Fruit fly (Drosophila melanogaster) whole organism, embryonic: ENCODE data around the gene CG33511.

Experiments used
- CG10462 ChIP-seq: fragments of 200-800 bp; sonication (Bioruptor generic); optimal IDR thresholded peaks from 2 replicates; lab custom pipeline; 2016; ENCODE audit warnings: missing biosample characterization, missing genetic modification characterization
- CG10543 ChIP-seq: fragments of 200-800 bp; sonication (Bioruptor generic); optimal IDR thresholded peaks from 3 replicates; lab custom pipeline; 2017; ENCODE audit warnings: missing biosample characterization, mild to moderate bottlenecking, missing genetic modification characterization, moderate library complexity
- CG10959 ChIP-seq: fragments of 200-800 bp; sonication (Bioruptor generic); IDR thresholded peaks from 2 replicates; pipeline ENCODE4 v1.3.6; 2022; ENCODE audit warnings: missing biosample characterization, missing genetic modification characterization
- CG12659 ChIP-seq: fragments of 200-800 bp; sonication (Bioruptor generic); optimal IDR thresholded peaks from 3 replicates; lab custom pipeline; 2017; ENCODE audit warnings: mild to moderate bottlenecking, missing biosample characterization, missing genetic modification reagents, missing genetic modification characterization
- CG12769 ChIP-seq: fragments of 200-800 bp; sonication (Bioruptor generic); optimal IDR thresholded peaks from 2 replicates; lab custom pipeline; 2019; ENCODE audit warnings: missing biosample characterization, mild to moderate bottlenecking, missing genetic modification characterization, moderate library complexity
- CG14441 ChIP-seq: fragments of 200-800 bp; sonication (Bioruptor generic); IDR thresholded peaks from 2 replicates; pipeline ENCODE4 v1.3.6; 2022; ENCODE audit warnings: missing biosample characterization, missing genetic modification characterization
- CG1529 ChIP-seq: fragments of 200-800 bp; sonication (Bioruptor generic); optimal IDR thresholded peaks from 3 replicates; lab custom pipeline; 2018; ENCODE audit warnings: missing biosample characterization, missing genetic modification characterization
- CG15479 ChIP-seq: fragments of 200-800 bp; sonication (Bioruptor generic); optimal IDR thresholded peaks from 3 replicates; lab custom pipeline; 2019; ENCODE audit warnings: missing biosample characterization, mild to moderate bottlenecking, missing genetic modification characterization, moderate library complexity
- CG3407 ChIP-seq: fragments of 200-800 bp; sonication (Bioruptor generic); optimal IDR thresholded peaks from 2 replicates; lab custom pipeline; 2018; ENCODE audit warnings: missing biosample characterization, mild to moderate bottlenecking, missing genetic modification characterization
- CG34224 ChIP-seq: fragments of 200-800 bp; sonication (Bioruptor generic); IDR thresholded peaks from 3 replicates; pipeline ENCODE4 v1.3.6; 2022; ENCODE audit warnings: missing biosample characterization, missing genetic modification characterization; ENCODE audit not compliant: partially characterized antibody
- CG3847 ChIP-seq: fragments of 200-800 bp; sonication (Bioruptor generic); IDR thresholded peaks from 2 replicates; pipeline ENCODE4 v1.3.6; 2022; ENCODE audit warnings: missing biosample characterization, missing genetic modification characterization
- CG4854 ChIP-seq: fragments of 200-800 bp; sonication (Bioruptor generic); optimal IDR thresholded peaks from 2 replicates; lab custom pipeline; 2016; ENCODE audit warnings: missing biosample characterization, missing genetic modification characterization, inconsistent platforms
- CG6254 ChIP-seq: fragments of 200-800 bp; sonication (Bioruptor generic); optimal IDR thresholded peaks from 3 replicates; lab custom pipeline; 2017; ENCODE audit warnings: mild to moderate bottlenecking, missing biosample characterization, missing genetic modification reagents, missing genetic modification characterization
- CG6654 ChIP-seq: fragments of 200-800 bp; sonication (Bioruptor generic); optimal IDR thresholded peaks from 2 replicates; lab custom pipeline; 2017; ENCODE audit warnings: missing biosample characterization, mild to moderate bottlenecking, missing genetic modification characterization
- CG7271 ChIP-seq: fragments of 200-800 bp; sonication (Bioruptor generic); optimal IDR thresholded peaks from 2 replicates; lab custom pipeline; 2018; ENCODE audit warnings: missing biosample characterization, mild to moderate bottlenecking, missing genetic modification characterization, moderate library complexity
- CG7556 ChIP-seq: fragments of 200-800 bp; sonication (Bioruptor generic); optimal IDR thresholded peaks from 2 replicates; lab custom pipeline; 2017; ENCODE audit warnings: missing biosample characterization, mild to moderate bottlenecking, missing genetic modification characterization
- CG7745 ChIP-seq: fragments of 200-800 bp; sonication (Bioruptor generic); optimal IDR thresholded peaks from 2 replicates; lab custom pipeline; 2018; ENCODE audit warnings: missing biosample characterization, mild to moderate bottlenecking, missing genetic modification characterization, moderate library complexity
- CoRest ChIP-seq: fragments of 200-800 bp; sonication (Bioruptor generic); optimal IDR thresholded peaks from 3 replicates; lab custom pipeline; 2018; ENCODE audit warnings: missing biosample characterization, mild to moderate bottlenecking, missing genetic modification characterization, moderate library complexity
- CrebB ChIP-seq: fragments of 200-800 bp; sonication (Bioruptor generic); optimal IDR thresholded peaks from 3 replicates; lab custom pipeline; 2018; ENCODE audit warnings: missing biosample characterization, mild to moderate bottlenecking, missing genetic modification characterization
- Deaf1 ChIP-seq: fragments of 200-800 bp; optimal IDR thresholded peaks from 3 replicates; lab custom pipeline; 2019; ENCODE audit warnings: missing biosample characterization, mild to moderate bottlenecking, missing genetic modification characterization, moderate library complexity
- Dek ChIP-seq: fragments of 200-800 bp; sonication (Bioruptor generic); optimal IDR thresholded peaks from 3 replicates; lab custom pipeline; 2019; ENCODE audit warnings: missing biosample characterization, mild to moderate bottlenecking, missing genetic modification characterization, moderate library complexity
- HLH4C ChIP-seq: fragments of 200-800 bp; sonication (Bioruptor generic); IDR thresholded peaks from 3 replicates; pipeline ENCODE4 v1.3.6; 2022; ENCODE audit warnings: missing biosample characterization, missing genetic modification characterization; ENCODE audit not compliant: partially characterized antibody
- Mes4 ChIP-seq: fragments of 200-800 bp; sonication (Bioruptor generic); optimal IDR thresholded peaks from 2 replicates; lab custom pipeline; 2016; ENCODE audit warnings: missing biosample characterization, missing genetic modification characterization
- Mrtf ChIP-seq: fragments of 200-800 bp; sonication (Bioruptor generic); IDR thresholded peaks from 3 replicates; pipeline ENCODE4 v1.3.6; 2022; ENCODE audit warnings: missing biosample characterization, missing genetic modification characterization
- Optix ChIP-seq: fragments of 200-800 bp; sonication (Bioruptor generic); IDR thresholded peaks from 3 replicates; pipeline ENCODE4 v1.3.6; 2022; ENCODE audit warnings: missing biosample characterization, missing genetic modification characterization
- Ssrp ChIP-seq: fragments of 200-800 bp; sonication (Bioruptor generic); optimal IDR thresholded peaks from 2 replicates; lab custom pipeline; 2018; ENCODE audit warnings: missing biosample characterization, mild to moderate bottlenecking, missing genetic modification characterization, moderate library complexity
- YL-1 ChIP-seq: fragments of 200-800 bp; sonication (Bioruptor generic); optimal IDR thresholded peaks from 3 replicates; lab custom pipeline; 2017; ENCODE audit warnings: missing biosample characterization, mild to moderate bottlenecking, missing genetic modification characterization
- ab ChIP-seq: fragments of 200-800 bp; sonication (Bioruptor generic); optimal IDR thresholded peaks from 2 replicates; lab custom pipeline; 2016; ENCODE audit warnings: missing biosample characterization, missing genetic modification characterization
- al ChIP-seq: fragments of 200-800 bp; sonication (Bioruptor generic); IDR thresholded peaks from 2 replicates; pipeline ENCODE4 v1.3.6; 2022; ENCODE audit warnings: missing biosample characterization, missing genetic modification characterization
- ase ChIP-seq: fragments of 200-800 bp; sonication (Bioruptor generic); IDR thresholded peaks from 3 replicates; pipeline ENCODE4 v1.3.6; 2022; ENCODE audit warnings: missing biosample characterization, missing genetic modification characterization
- bowl ChIP-seq: fragments of 200-800 bp; sonication (Bioruptor generic); IDR thresholded peaks from 2 replicates; pipeline ENCODE4 v1.3.6; 2022; ENCODE audit warnings: missing biosample characterization, missing genetic modification characterization
- cad ChIP-seq: fragments of >200 bp; optimal IDR thresholded peaks from 2 replicates; lab custom pipeline; 2017; ENCODE audit warnings: missing biosample characterization, missing genetic modification characterization
- cg ChIP-seq: fragments of 200-800 bp; sonication (Bioruptor generic); optimal IDR thresholded peaks from 3 replicates; lab custom pipeline; 2019; ENCODE audit warnings: missing biosample characterization, mild to moderate bottlenecking, missing genetic modification characterization, moderate library complexity
- dan ChIP-seq: fragments of 200-800 bp; sonication (Bioruptor generic); IDR thresholded peaks from 2 replicates; pipeline ENCODE4 v1.3.6; 2022; ENCODE audit warnings: missing biosample characterization, missing genetic modification characterization
- gcm2 ChIP-seq: fragments of 200-800 bp; sonication (Bioruptor generic); optimal IDR thresholded peaks from 2 replicates; lab custom pipeline; 2016; ENCODE audit warnings: missing biosample characterization, missing genetic modification characterization
- gsb ChIP-seq: fragments of 200-800 bp; sonication (Bioruptor generic); IDR thresholded peaks from 2 replicates; pipeline ENCODE4 v1.3.6; 2022; ENCODE audit warnings: missing biosample characterization, missing genetic modification characterization
- h ChIP-seq: fragments of >200 bp; optimal IDR thresholded peaks from 2 replicates; lab custom pipeline; 2017
- jing ChIP-seq: fragments of 200-800 bp; sonication (Bioruptor generic); optimal IDR thresholded peaks from 2 replicates; lab custom pipeline; 2018; ENCODE audit warnings: missing biosample characterization, mild to moderate bottlenecking, missing genetic modification characterization
- kni ChIP-seq: fragments of 200-800 bp; sonication (Bioruptor generic); optimal IDR thresholded peaks from 3 replicates; lab custom pipeline; 2017; ENCODE audit warnings: mild to moderate bottlenecking, missing biosample characterization, missing genetic modification reagents, missing genetic modification characterization
- pb ChIP-seq: fragments of 200-800 bp; sonication (Bioruptor generic); optimal IDR thresholded peaks from 3 replicates; lab custom pipeline; 2016; ENCODE audit warnings: missing biosample characterization, missing genetic modification characterization
- repo ChIP-seq: fragments of 200-800 bp; sonication (Bioruptor generic); optimal IDR thresholded peaks from 2 replicates; lab custom pipeline; 2016; ENCODE audit warnings: missing biosample characterization, missing genetic modification characterization
- seq ChIP-seq: fragments of 200-800 bp; sonication (Bioruptor generic); IDR thresholded peaks from 2 replicates; pipeline ENCODE4 v1.3.6; 2022; ENCODE audit warnings: missing biosample characterization, missing genetic modification characterization
- sima ChIP-seq: fragments of 200-800 bp; sonication (Bioruptor generic); optimal IDR thresholded peaks from 2 replicates; lab custom pipeline; 2016; ENCODE audit warnings: missing biosample characterization, missing genetic modification characterization
- so ChIP-seq: fragments of 200-800 bp; sonication (Bioruptor generic); IDR thresholded peaks from 3 replicates; pipeline ENCODE4 v1.3.6; 2022; ENCODE audit warnings: missing biosample characterization, missing genetic modification characterization
- ssp ChIP-seq: fragments of 200-800 bp; sonication (Bioruptor generic); IDR thresholded peaks from 2 replicates; pipeline ENCODE4 v1.3.6; 2022; ENCODE audit warnings: missing biosample characterization, missing genetic modification characterization
- stc ChIP-seq: fragments of 200-800 bp; sonication (Bioruptor generic); IDR thresholded peaks from 2 replicates; pipeline ENCODE4 v1.3.6; 2022; ENCODE audit warnings: missing biosample characterization, missing genetic modification characterization
- tio ChIP-seq: fragments of 200-800 bp; sonication (Bioruptor generic); optimal IDR thresholded peaks from 2 replicates; lab custom pipeline; 2017; ENCODE audit warnings: missing biosample characterization, missing genetic modification characterization, inconsistent platforms
- toy ChIP-seq: fragments of 200-800 bp; sonication (Bioruptor generic); IDR thresholded peaks from 2 replicates; pipeline ENCODE4 v1.3.6; 2022; ENCODE audit warnings: missing biosample characterization, missing genetic modification characterization
- ttk ChIP-seq: fragments of 200-800 bp; sonication (Bioruptor generic); IDR thresholded peaks from 2 replicates; pipeline ENCODE4 v2.1.2; 2022; ENCODE audit warnings: missing biosample characterization, missing genetic modification characterization
- usp ChIP-seq: fragments of >200 bp; optimal IDR thresholded peaks from 2 replicates; lab custom pipeline; 2017; ENCODE audit warnings: missing biosample characterization, missing genetic modification characterization
- zen ChIP-seq: fragments of 200-800 bp; sonication (Bioruptor generic); optimal IDR thresholded peaks from 3 replicates; lab custom pipeline; 2018; ENCODE audit warnings: missing biosample characterization, mild to moderate bottlenecking, missing genetic modification characterization, moderate library complexity
- zfh1 ChIP-seq: fragments of 200-800 bp; sonication (Bioruptor generic); IDR thresholded peaks from 3 replicates; pipeline ENCODE4 v1.3.6; 2022; ENCODE audit warnings: missing biosample characterization, missing genetic modification characterization

The CG33511 gene

dm6 chr2L:21108759-21109282 lies 26.5 kb upstream of the CG33511 start (continued):
- TF ChIP-seq CoRest: peak; percentile 75
- peak; percentile 49 for TF ChIP-seq CG7556 (GFP tag; lab: Kevin White, UChicago)
- TF ChIP-seq CG3847 (GFP tag; lab: Robert Waterston, UW): peak; percentile 43; the same call in 1 of the 2 replicates
- TF ChIP-seq ase (GFP tag; lab: Robert Waterston, UW): no peak
- TF ChIP-seq CG15479 (GFP tag; lab: Kevin White, UChicago): no peak
- peak; percentile 8 for TF ChIP-seq ab (GFP tag; lab: Kevin White, UChicago)
- TF ChIP-seq bowl (GFP tag; lab: Robert Waterston, UW): no peak
- peak; percentile 58 for TF ChIP-seq CG10959 (GFP tag; lab: Robert Waterston, UW)
- TF ChIP-seq YL-1 (GFP tag; lab: Kevin White, UChicago): no peak
- TF ChIP-seq so (GFP tag; lab: Robert Waterston, UW): no peak; the same call in 2 of the 3 replicates
- TF ChIP-seq sima (GFP tag; lab: Kevin White, UChicago): no peak
- no peak for TF ChIP-seq gsb (GFP tag; lab: Robert Waterston, UW)
- TF ChIP-seq ttk (GFP tag; lab: Robert Waterston, UW): peak; percentile 48; the same call in 1 of the 2 replicates
- no peak for TF ChIP-seq cg (GFP tag; lab: Kevin White, UChicago)
- TF ChIP-seq zen: peak; percentile 1
- TF ChIP-seq h (lab: Kevin White, UChicago): no peak
- TF ChIP-seq pb (GFP tag; lab: Kevin White, UChicago): peak; percentile 26
- peak; percentile 42 for TF ChIP-seq jing (GFP tag; lab: Kevin White, UChicago)
- no peak for TF ChIP-seq kni (GFP tag; lab: Kevin White, UChicago)
- TF ChIP-seq Dek: no peak
- no peak for TF ChIP-seq Mrtf (GFP tag; lab: Robert Waterston, UW)
- TF ChIP-seq cad (GFP tag; lab: Kevin White, UChicago): no peak
- TF ChIP-seq gcm2: no peak
- no peak for TF ChIP-seq usp (GFP tag; lab: Kevin White, UChicago)
- no peak for TF ChIP-seq Optix (GFP tag; lab: Robert Waterston, UW)
- no peak for TF ChIP-seq CG6654 (GFP tag; lab: Kevin White, UChicago)
- no peak for TF ChIP-seq CG34224
- TF ChIP-seq CG12659 (GFP tag; lab: Kevin White, UChicago): peak; percentile 51
- TF ChIP-seq Mes4: peak; percentile 31
- no peak for TF ChIP-seq CG7271 (tag; lab: Kevin White, UChicago)
- peak; percentile 50 for TF ChIP-seq CG1529 (GFP tag; lab: Kevin White, UChicago)
- TF ChIP-seq Ssrp: peak; percentile 78
- TF ChIP-seq HLH4C (GFP tag; lab: Robert Waterston, UW): no peak
- TF ChIP-seq CG3407 (GFP tag; lab: Kevin White, UChicago): peak; percentile 39
- TF ChIP-seq tio: peak; percentile 85
- TF ChIP-seq al (GFP tag; lab: Robert Waterston, UW): no peak
- TF ChIP-seq CG12769: no peak
- TF ChIP-seq CG10543 (GFP tag; lab: Kevin White, UChicago): no peak
- no peak for TF ChIP-seq CrebB
- TF ChIP-seq repo (GFP tag; lab: Kevin White, UChicago): no peak
- TF ChIP-seq CG10462 (GFP tag; lab: Kevin White, UChicago): peak; percentile 39
- TF ChIP-seq stc (GFP tag; lab: Robert Waterston, UW): 0 out of 2 replicates have a peak, but pooled peaks have one; percentile 9
- no peak for TF ChIP-seq CG7745 (tag; lab: Kevin White, UChicago)
- no peak for TF ChIP-seq toy (GFP tag; lab: Robert Waterston, UW)
- peak; percentile 48; the same call in 1 of the 2 replicates for TF ChIP-seq seq (GFP tag; lab: Robert Waterston, UW)
- peak; percentile 45 for TF ChIP-seq CG6254 (GFP tag; lab: Kevin White, UChicago)
- 0 out of 2 replicates have a peak, but pooled peaks have one; percentile 37 for TF ChIP-seq CG14441 (GFP tag; lab: Robert Waterston, UW)
- no peak for TF ChIP-seq ssp
- TF ChIP-seq Deaf1 (tag; lab: Kevin White, UChicago): peak; percentile 21
- TF ChIP-seq dan (GFP tag; lab: Robert Waterston, UW): no peak
- peak; percentile 66 for TF ChIP-seq CG4854 (GFP tag; lab: Kevin White, UChicago)
- peak; percentile 78 for TF ChIP-seq zfh1
